Worm (Caenorhabditis elegans) whole organism, early embryonic: Measurements from ENCODE around the gene cnc-4.

Source experiments
- B0310.2 ChIP-seq: sonication (generic microtip); optimal IDR thresholded peaks from 2 replicates; lab custom pipeline; 2016; ENCODE audit warnings: mild to moderate bottlenecking, missing genetic modification characterization, missing compliant biosample characterization
- F13C5.2 ChIP-seq: sonication (generic microtip); optimal IDR thresholded peaks from 2 replicates; lab custom pipeline; 2017; ENCODE audit warnings: mild to moderate bottlenecking, missing genetic modification characterization, inconsistent platforms, missing compliant biosample characterization
- ama-1 ChIP-seq: fragments of 150-350 bp; optimal IDR thresholded peaks from 2 replicates; lab custom pipeline; 2014
- ceh-13 ChIP-seq: fragments of 200-800 bp; sonication (Bioruptor generic); optimal IDR thresholded peaks from 2 replicates; lab custom pipeline; 2018; ENCODE audit warnings: mild to moderate bottlenecking, missing genetic modification characterization, missing compliant biosample characterization
- ets-7 ChIP-seq: sonication (generic microtip); optimal IDR thresholded peaks from 2 replicates; lab custom pipeline; 2016; ENCODE audit warnings: missing genotype, missing genetic modification characterization, missing compliant biosample characterization
- pes-1 ChIP-seq: fragments of 200-800 bp; sonication (Bioruptor generic); IDR thresholded peaks from 2 replicates; pipeline ENCODE4 v1.3.6; 2022; ENCODE audit warnings: missing genetic modification reagents, missing genetic modification characterization, missing compliant biosample characterization
- scrt-1 ChIP-seq: fragments of 200-800 bp; sonication (Bioruptor generic); IDR thresholded peaks from 2 replicates; pipeline ENCODE4 v1.3.6; 2022; ENCODE audit warnings: missing genetic modification characterization, missing compliant biosample characterization
- tbx-11 ChIP-seq: fragments of 200-800 bp; sonication (Bioruptor generic); IDR thresholded peaks from 2 replicates; pipeline ENCODE4 v1.3.6; 2022; ENCODE audit warnings: missing genetic modification characterization, missing compliant biosample characterization
- tbx-37 ChIP-seq: fragments of 200-800 bp; sonication (Bioruptor generic); conservative IDR thresholded peaks from 2 replicates; pipeline ENCODE4 v1.3.6; 2022; ENCODE audit warnings: missing genetic modification reagents, missing genetic modification characterization, missing compliant biosample characterization
- tra-4 ChIP-seq: sonication (generic microtip); optimal IDR thresholded peaks from 2 replicates; lab custom pipeline; 2017; ENCODE audit warnings: missing genetic modification characterization, missing compliant biosample characterization

ce11 chrV:1433419-1433765 is 13.6 kb upstream of the cnc-4 start:
- TF ChIP-seq F13C5.2 (tag; lab: Kevin White, UChicago) (no peak), ama-1 (no peak), ets-7 (no peak), pes-1 (no peak), ceh-13 (GFP tag; lab: Kevin White, UChicago) (no peak), tra-4 (no peak), tbx-11 (GFP tag; lab: Robert Waterston, UW) (no peak), scrt-1 (no peak), B0310.2 (no peak), tbx-37 (GFP tag; lab: Robert Waterston, UW) (no peak)
